Worm (Caenorhabditis elegans) whole organism, midembryonic: ENCODE measurements around the gene rpi-2.

ENCODE experiments used
- T22C8.4 ChIP-seq: fragments of 200-800 bp; sonication (Bioruptor generic); IDR thresholded peaks from 2 replicates; pipeline ENCODE4 v1.3.6; 2022; ENCODE audit warnings: missing genetic modification characterization, missing compliant biosample characterization
- cog-1 ChIP-seq: sonication (generic microtip); optimal IDR thresholded peaks from 2 replicates; lab custom pipeline; 2016; ENCODE audit warnings: missing genetic modification characterization, missing compliant biosample characterization
- flt-1 ChIP-seq: fragments of 200-800 bp; sonication (Bioruptor generic); IDR thresholded peaks from 2 replicates; pipeline ENCODE4 v1.3.6; 2022; ENCODE audit warnings: missing genetic modification characterization, missing compliant biosample characterization
- klf-2 ChIP-seq: fragments of 200-800 bp; sonication (Bioruptor generic); conservative IDR thresholded peaks from 2 replicates; pipeline ENCODE4 v1.3.6; 2022; ENCODE audit warnings: missing genetic modification reagents, missing genetic modification characterization, missing compliant biosample characterization
- med-1 ChIP-seq: sonication (generic microtip); optimal IDR thresholded peaks from 2 replicates; lab custom pipeline; 2017; ENCODE audit warnings: missing genetic modification characterization, mild to moderate bottlenecking, missing compliant biosample characterization, antibody characterized with exemption, missing genetic modification reagents; ENCODE audit not compliant: insufficient read depth
- ref-1 ChIP-seq: fragments of 200-800 bp; sonication (Bioruptor generic); conservative IDR thresholded peaks from 2 replicates; pipeline ENCODE4 v1.3.6; 2022; ENCODE audit warnings: missing genetic modification reagents, missing genetic modification characterization, missing compliant biosample characterization
- tab-1 ChIP-seq: fragments of 200-800 bp; sonication (Bioruptor generic); IDR thresholded peaks from 2 replicates; pipeline ENCODE4 v1.3.6; 2022; ENCODE audit warnings: missing genetic modification characterization, missing compliant biosample characterization
- ztf-23 ChIP-seq: fragments of 200-800 bp; sonication (Bioruptor generic); IDR thresholded peaks from 2 replicates; pipeline ENCODE4 v1.3.6; 2022; ENCODE audit warnings: missing genetic modification reagents, missing genetic modification characterization, missing compliant biosample characterization
- ztf-29 ChIP-seq: fragments of 200-800 bp; sonication (Bioruptor generic); IDR thresholded peaks from 2 replicates; pipeline ENCODE4 v1.3.6; 2022; ENCODE audit warnings: missing genetic modification reagents, missing genetic modification characterization, missing compliant biosample characterization

Gene rpi-2

DNA sequence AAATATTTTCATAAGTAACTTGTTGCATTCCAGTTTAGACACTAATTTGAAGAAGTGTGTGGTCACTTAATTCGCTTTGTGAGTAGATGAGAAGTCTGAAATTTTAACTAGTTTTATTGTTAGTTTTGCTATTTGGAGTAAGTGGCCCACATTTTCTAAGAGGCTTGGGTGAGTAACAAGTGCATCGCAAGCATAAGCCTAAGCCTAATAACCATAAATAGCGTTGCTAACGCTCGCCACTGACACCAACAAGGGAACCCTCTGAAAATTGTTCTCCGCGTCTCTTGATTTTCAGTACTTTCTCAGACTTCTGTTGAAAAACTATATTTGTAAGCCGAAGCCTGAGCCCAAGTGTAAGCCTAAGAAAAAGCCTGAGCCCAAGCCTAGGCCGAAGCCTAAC is 13.2 kb downstream of the rpi-2 start, which contains the start of gene epic-3:
epic-3 (minus strand) TSS at position 101 of the 400 bp plus-strand sequence.
- TF ChIP-seq ztf-23 (GFP tag; lab: Robert Waterston, UW) (no peak), tab-1 (GFP tag; lab: Robert Waterston, UW) (no peak), klf-2 (no peak), ztf-29 (GFP tag; lab: Robert Waterston, UW) (no peak), T22C8.4 (GFP tag; lab: Robert Waterston, UW) (no peak), ref-1 (no peak), med-1 (no peak), cog-1 (tag; lab: Kevin White, UChicago) (no peak), flt-1 (GFP tag; lab: Robert Waterston, UW) (no peak)

DNA sequence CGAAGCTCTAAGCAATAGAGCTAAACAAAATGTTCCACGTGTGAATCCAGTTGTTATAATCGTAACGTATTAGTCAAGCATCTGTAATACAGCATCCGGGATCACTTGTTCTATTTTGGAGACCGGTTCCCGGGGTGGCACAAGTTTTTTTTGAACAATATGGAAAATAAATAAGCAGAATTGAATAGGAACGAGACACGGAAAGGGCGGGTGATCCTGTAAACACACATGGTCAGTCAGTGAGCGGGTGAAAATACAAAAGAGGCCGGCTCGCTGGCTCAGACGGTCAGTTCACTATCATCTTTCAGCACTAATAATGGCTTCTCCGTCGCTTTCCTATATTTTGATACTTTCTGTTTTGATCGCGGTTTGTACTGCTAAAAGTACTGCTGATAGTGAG is 14.8 kb downstream of the rpi-2 start, which contains the start of gene K08D12.8:
K08D12.8 (plus strand) TSS at position 301 of the 400 bp plus-strand sequence.
- no peak for TF ChIP-seq tab-1 (GFP tag; lab: Robert Waterston, UW)
- TF ChIP-seq med-1: no peak
- TF ChIP-seq ztf-23 (GFP tag; lab: Robert Waterston, UW): no peak
- no peak for TF ChIP-seq flt-1 (GFP tag; lab: Robert Waterston, UW)
- no peak for TF ChIP-seq klf-2
- no peak for TF ChIP-seq T22C8.4 (GFP tag; lab: Robert Waterston, UW)
- no peak for TF ChIP-seq ztf-29 (GFP tag; lab: Robert Waterston, UW)
- no peak for TF ChIP-seq cog-1 (tag; lab: Kevin White, UChicago)
- no peak for TF ChIP-seq ref-1

ce11 chrIV:1727538-1728072 is 16.5 kb downstream of the rpi-2 start:
- TF ChIP-seq med-1 (no peak), ztf-23 (GFP tag; lab: Robert Waterston, UW) (no peak), T22C8.4 (GFP tag; lab: Robert Waterston, UW) (peak; percentile 92)

DNA sequence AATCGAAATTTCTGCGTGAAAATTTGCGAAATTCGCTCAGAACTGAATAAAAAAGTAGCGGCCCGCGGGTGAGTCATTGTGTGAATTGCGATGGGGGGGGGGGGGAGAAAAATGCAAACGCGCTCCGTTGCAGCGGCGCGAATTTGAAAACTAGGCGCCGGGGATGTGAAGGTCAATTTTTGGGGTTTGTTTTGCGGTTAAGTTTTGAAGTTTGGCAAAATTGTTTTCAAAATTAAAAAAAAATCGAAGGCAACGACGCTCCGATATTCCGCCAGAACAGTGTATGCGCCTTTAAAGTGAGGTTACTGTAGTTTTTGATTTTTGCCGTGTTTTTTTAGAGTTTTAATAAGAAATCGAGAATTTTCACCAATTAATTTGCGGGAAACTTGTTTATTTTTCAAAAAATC is 27.3 kb downstream of the rpi-2 start:
- TF ChIP-seq ref-1 (no peak), ztf-23 (GFP tag; lab: Robert Waterston, UW) (no peak), cog-1 (tag; lab: Kevin White, UChicago) (no peak), med-1 (no peak), flt-1 (GFP tag; lab: Robert Waterston, UW) (no peak), klf-2 (no peak), tab-1 (GFP tag; lab: Robert Waterston, UW) (no peak), T22C8.4 (GFP tag; lab: Robert Waterston, UW) (no peak), ztf-29 (GFP tag; lab: Robert Waterston, UW) (no peak)

DNA sequence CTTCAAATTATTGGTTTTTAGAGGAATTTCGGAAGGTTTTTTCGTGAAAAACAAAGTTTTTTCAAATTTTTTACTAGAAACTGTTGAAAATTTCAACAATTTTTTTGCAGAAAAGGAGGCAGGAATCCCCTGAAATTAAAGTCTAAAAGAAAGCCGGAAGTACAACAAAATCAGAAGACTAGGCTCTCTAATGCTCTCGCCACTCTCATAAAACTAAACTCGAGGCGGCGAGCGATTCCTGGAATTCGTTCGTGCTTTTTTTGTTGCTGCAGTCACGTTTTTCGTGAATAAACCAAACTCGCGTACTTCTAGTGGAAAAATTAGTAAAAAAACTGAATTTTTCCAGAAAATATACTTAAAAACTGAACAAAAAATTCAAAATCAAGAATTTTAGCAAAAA is 27.8 kb downstream of the rpi-2 start:
- TF ChIP-seq ztf-29 (GFP tag; lab: Robert Waterston, UW) (no peak), T22C8.4 (GFP tag; lab: Robert Waterston, UW) (no peak), tab-1 (GFP tag; lab: Robert Waterston, UW) (no peak), flt-1 (GFP tag; lab: Robert Waterston, UW) (no peak), med-1 (no peak), klf-2 (no peak), ref-1 (no peak), ztf-23 (GFP tag; lab: Robert Waterston, UW) (no peak), cog-1 (tag; lab: Kevin White, UChicago) (no peak)

DNA sequence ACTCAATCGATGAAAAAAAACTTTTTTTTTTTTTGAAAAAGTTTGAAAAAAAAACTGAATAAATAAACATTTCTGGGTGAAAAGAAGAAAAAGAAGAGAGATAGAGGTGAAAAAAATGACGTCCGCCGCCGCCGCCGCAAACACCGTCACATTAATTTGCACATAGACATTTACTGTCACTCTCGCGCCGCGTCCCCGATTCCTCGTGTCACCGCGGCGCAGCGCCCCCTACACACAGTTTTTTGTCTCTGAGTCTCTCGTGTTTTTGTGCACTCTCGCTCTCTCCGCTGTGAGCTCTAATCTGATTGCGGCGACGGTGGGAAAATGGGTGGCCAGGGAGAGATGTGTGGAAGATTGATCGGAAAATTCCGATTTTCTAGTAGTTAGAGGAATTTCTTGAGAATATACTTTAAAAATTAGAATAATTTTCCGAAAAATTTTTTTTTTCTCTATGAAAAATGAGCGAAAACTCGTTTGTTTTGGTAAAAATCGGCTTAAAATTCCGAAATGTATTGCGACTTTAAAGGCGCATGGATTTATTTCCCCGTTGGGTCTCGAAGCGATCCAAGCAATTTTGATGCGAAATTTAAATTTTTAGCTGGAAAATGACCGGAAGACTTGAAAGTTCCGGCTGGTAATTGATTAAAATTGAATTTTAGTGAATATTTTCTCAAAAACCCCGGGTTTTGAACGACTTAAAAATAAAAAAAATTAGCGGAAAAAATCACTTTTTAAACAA is 28.5 kb downstream of the rpi-2 start:
- TF ChIP-seq cog-1 (tag; lab: Kevin White, UChicago) (no peak), ztf-23 (GFP tag; lab: Robert Waterston, UW) (no peak), klf-2 (no peak), flt-1 (GFP tag; lab: Robert Waterston, UW) (no peak), ref-1 (no peak), med-1 (no peak), tab-1 (GFP tag; lab: Robert Waterston, UW) (no peak), ztf-29 (GFP tag; lab: Robert Waterston, UW) (no peak), T22C8.4 (GFP tag; lab: Robert Waterston, UW) (no peak)

DNA sequence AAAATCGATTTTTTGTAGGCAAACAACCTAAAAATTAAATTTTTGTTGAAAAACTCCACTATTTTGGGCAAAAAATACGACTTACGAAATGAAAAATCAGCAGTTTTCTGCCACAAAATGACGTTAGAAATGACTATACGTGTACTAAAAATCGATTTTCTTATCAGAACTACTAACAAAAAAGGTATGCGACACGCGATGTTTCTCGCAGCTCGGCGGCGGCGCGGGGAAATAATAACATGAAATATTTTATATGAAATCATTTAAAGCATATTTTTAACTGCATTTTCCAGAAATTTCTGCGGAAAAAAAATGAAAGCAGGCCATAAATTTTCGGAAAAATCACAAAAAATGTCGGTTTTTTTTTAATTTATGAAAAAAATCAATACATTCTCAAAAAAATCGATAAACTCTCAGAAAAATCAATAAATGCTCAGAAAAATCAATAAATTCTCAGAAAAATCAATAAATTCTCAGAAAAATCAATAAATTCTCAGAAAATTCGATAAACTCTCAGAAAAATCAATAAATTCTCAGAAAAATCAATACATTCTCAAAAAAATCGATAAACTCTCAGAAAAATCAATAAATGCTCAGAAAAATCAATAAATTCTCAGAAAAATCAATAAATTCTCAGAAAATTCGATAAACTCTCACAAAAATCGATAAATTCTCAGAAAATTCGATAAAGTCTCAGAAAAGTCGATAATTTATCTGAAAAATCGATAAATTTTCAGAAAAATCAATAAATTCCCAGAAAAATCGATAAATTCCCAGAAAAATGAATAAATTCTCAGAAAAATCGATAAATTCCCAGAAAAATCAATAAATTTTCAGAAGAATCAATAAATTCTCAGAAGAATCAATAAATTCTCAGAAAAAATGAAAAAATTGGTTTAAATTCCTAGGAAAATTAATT is 29.3 kb downstream of the rpi-2 start, which contains the start of gene ptpn-22:
ptpn-22 (minus strand) TSS at position 158 of the 919 bp plus-strand sequence.
- TF ChIP-seq flt-1 (GFP tag; lab: Robert Waterston, UW) (no peak), tab-1 (GFP tag; lab: Robert Waterston, UW) (no peak), ztf-29 (GFP tag; lab: Robert Waterston, UW) (no peak), ref-1 (no peak), ztf-23 (GFP tag; lab: Robert Waterston, UW) (no peak), cog-1 (tag; lab: Kevin White, UChicago) (no peak), T22C8.4 (GFP tag; lab: Robert Waterston, UW) (peak; percentile 91)

DNA sequence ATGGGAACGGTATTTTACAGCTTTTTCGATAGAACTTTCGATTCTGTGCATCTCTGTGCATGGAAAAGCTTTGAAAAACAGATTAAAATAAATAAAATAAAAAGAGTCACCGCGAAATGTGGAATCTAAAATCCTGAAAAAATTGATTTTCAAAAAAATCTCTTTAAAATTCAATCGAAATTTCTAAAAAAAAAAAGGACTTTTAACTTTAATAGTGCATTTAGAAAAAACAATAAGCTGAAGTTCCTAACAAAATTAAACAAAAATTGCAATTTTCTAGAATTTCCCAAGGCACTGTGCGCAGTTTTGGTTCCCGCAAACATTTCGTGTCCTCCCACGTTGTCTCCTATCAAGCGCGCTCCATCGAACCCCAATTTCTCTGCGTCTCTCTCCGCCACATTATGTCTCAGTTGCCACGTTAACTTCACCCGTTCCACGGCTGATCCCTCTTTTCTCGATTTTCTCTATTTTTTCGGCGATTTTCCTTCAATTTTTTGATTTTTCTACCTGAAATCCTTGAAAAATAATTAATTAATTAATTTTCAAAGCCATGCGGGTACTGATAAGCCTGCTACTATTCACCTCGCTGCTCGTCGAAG is 34.5 kb downstream of the rpi-2 start, which contains the start of the genes Y41D4A.6 and Y41D4A.4:
Y41D4A.6 (minus strand) TSS at position 51 of the 599 bp plus-strand sequence.
Y41D4A.4 (plus strand) TSS at position 549 of the 599 bp plus-strand sequence.
- peak; percentile 87 for TF ChIP-seq flt-1 (GFP tag; lab: Robert Waterston, UW)
- TF ChIP-seq ztf-23 (GFP tag; lab: Robert Waterston, UW): peak; percentile 86
- peak; percentile 83 for TF ChIP-seq klf-2
- TF ChIP-seq ref-1: no peak
- TF ChIP-seq cog-1 (tag; lab: Kevin White, UChicago): peak; percentile 96
- TF ChIP-seq med-1: no peak
